Worm (Caenorhabditis elegans) whole organism, L2 larva: Measurements from ENCODE around the gene Y51H7C.9.

Source experiments
- R02D3.7 ChIP-seq: fragments of 150-350 bp; optimal IDR thresholded peaks from 2 replicates; lab custom pipeline; 2014; ENCODE audit warnings: missing biosample characterization, missing genetic modification characterization
- lin-13 ChIP-seq: fragments of 150-350 bp; optimal IDR thresholded peaks from 2 replicates; lab custom pipeline; 2014; ENCODE audit warnings: missing biosample characterization, missing genetic modification reagents, missing genetic modification characterization
- nhr-6 ChIP-seq: fragments of 150-350 bp; optimal IDR thresholded peaks from 2 replicates; lab custom pipeline; 2014; ENCODE audit warnings: missing biosample characterization, missing genetic modification characterization
- nhr-77 ChIP-seq: fragments of 150-350 bp; optimal IDR thresholded peaks from 2 replicates; lab custom pipeline; 2014; ENCODE audit warnings: missing biosample characterization, missing genetic modification characterization
- unc-62 ChIP-seq: fragments of 150-350 bp; optimal IDR thresholded peaks from 2 replicates; lab custom pipeline; 2014; ENCODE audit warnings: missing biosample characterization, missing genetic modification reagents, missing genetic modification characterization

DNA sequence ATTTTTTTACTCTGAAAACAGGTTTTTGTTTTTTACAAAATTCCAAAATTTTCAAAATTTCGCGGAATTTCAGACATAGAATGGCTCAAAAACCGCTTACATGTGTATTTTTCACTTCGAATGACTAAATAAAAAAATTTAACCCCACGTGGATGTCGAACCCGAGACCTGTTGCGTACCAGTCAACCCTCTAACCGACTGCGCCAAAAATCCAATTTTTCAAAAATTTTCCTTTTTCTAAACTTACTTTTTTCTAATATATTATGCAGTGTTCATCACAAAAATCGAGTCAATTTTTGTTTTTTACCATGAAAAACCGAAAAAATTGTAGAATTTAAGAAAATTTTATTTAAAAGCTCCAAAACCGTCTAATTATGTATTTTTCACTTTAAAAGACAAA, 45.3 kb downstream of the Y51H7C.9 start:
- TF ChIP-seq nhr-77 (tag; lab: Kevin White, UChicago) = no peak
- no peak for TF ChIP-seq nhr-6 (tag; lab: Kevin White, UChicago)
- TF ChIP-seq R02D3.7 (tag; lab: Kevin White, UChicago) = no peak
- TF ChIP-seq unc-62 (GFP tag; lab: Kevin White, UChicago) = no peak
- no peak for TF ChIP-seq lin-13
